Worm (Caenorhabditis elegans): Measurements from ENCODE around the gene F55G1.15.

F55G1.15 gene

DNA sequence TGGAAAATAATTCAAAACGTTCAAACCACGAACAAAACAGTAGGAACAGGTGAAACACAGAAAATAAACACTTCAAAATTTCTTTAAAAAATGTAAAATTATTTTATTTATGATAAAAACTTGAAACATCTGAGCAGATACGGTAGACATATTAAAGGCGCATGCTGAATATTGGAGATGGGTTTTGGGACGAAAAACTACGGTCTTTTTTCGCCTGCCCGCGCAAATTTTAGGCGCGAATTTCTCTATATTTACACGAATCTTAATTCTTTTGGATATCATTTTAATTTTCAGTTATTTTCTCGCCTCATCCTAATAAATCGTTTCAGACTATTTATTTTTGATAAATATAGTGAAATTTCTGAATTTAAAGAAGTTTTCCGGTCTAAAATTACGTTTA, 23.5 kb downstream of the F55G1.15 start:
- no peak for TF ChIP-seq unc-62 (GFP tag; optimal IDR thresholded peaks at IDR 0.05)

DNA sequence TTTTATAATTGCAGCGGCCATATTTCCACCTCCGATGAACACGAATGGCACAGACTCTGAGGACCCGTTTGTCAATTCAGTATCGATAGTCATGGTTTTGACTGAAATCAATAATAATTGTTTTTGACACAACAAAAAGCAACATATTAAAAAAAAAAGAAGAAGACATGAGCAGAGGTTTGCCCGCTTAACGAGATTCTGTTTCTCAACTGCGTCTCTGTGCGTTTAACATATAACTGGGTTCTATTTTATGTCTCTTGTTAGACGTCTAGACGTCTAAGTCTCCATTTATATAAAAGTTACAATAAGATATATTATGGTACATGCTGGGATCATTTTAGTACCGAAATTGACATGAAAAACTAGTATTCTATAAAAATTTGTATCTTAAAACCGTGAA, 24.0 kb downstream of the F55G1.15 start, which contains the start of gene pycr-4:
Gene pycr-4 (minus strand): TSS at position 101 of the 400 bp plus-strand sequence.
- no peak for TF ChIP-seq unc-62 (GFP tag; optimal IDR thresholded peaks at IDR 0.05)

DNA sequence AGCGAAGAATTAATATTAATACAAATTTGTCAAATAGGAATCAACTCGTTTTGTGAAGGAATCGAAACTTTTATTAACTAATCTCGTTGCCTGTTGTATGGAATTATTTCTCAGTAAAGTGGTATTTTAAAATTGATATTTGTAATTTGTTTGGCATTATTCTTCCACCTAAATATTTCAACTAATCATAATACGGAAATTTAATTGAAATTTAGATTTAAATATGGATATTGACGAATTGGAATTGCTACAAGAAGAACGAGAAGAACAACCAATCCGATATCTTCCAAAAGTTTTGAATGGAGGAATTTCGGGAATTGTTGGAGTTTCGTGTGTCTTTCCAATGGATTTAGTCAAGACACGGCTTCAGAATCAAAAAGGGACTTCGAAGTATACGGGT, 26.4 kb downstream of the F55G1.15 start, which contains the start of gene slc-25A18.2:
Gene slc-25A18.2 (plus strand): TSS at position 216 of the 400 bp plus-strand sequence.
- TF ChIP-seq unc-62 (GFP tag; optimal IDR thresholded peaks at IDR 0.05), result no peak

DNA sequence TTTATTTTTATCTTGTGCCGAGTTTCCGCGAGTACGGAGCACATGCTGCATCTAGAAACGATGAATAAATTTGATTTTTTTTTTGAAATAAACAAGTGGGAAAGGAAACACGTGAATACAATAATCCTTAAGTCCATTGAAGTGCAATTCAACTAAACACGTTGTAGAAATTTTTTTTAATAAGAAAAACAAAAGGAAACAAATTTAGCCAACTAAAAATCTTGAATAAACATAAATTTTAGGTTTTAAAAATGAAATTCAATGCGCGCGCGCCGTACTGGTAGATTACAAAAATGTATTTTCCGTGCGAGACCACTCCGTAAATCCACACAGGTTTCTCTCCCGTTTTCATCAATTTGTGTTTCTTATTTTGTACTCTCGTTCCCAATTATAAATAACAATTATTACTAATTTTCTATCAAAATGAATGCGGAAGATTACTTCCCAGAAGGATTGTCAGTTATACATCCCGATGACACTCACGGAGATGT, 28.0 kb downstream of the F55G1.15 start, which contains the start of the genes plk-3 and F55G1.6:
Gene plk-3 (minus strand): TSS at position 51 of the 491 bp plus-strand sequence.
Gene F55G1.6 (plus strand): TSS at position 359 of the 491 bp plus-strand sequence.
- TF ChIP-seq unc-62 (GFP tag; optimal IDR thresholded peaks at IDR 0.05), result no peak

DNA sequence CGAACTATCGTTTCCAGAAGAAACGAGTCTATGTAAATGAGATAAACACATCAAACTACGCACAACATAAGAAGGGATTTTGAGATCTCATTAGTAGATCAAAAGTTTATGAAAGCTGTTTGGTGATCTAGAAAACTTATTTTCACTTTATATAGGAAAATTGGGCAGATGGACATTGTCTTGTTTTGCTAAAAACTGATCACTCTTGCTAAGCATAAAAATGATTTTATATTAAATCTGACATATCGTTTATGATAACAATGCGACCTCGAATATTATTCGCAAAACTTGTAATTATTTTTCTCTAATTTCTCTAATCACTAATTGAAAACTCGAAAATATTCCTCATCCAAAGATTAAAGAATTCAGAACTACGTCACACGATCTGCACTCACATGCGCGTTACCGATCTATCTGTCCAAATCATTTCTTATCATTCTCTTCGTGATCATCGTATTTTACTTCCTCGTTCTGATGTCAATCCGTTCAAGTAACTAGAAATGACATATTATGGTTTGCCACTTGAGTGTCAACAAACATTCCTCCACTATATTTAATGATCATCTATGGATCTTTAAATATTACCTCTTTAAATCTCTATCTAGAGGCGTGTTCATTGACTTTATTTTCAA, 31.3 kb downstream of the F55G1.15 start, which contains the start of gene F55G1.7:
Gene F55G1.7 (minus strand): TSS at position 51 of the 632 bp plus-strand sequence.
- no peak for TF ChIP-seq unc-62 (GFP tag; optimal IDR thresholded peaks at IDR 0.05)

DNA sequence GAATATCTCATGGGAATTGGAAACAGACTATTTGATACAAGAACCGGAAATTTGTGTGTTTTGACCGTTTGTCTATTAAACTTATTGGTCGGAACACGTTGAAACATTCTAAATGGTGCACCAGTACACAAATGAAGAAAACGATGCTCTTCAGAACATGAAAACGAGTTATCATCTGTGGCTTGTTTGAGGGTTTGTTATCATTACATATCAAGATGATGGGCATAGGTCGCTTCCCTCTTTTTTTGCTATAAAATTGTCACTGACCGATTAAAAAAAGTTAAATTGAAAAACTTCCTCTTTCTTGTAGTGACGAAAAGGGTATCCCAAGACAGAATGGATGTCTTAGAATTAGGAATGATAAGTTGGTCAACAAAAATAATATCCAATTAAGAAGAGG, 32.6 kb downstream of the F55G1.15 start:
- no peak for TF ChIP-seq unc-62 (GFP tag; optimal IDR thresholded peaks at IDR 0.05)

DNA sequence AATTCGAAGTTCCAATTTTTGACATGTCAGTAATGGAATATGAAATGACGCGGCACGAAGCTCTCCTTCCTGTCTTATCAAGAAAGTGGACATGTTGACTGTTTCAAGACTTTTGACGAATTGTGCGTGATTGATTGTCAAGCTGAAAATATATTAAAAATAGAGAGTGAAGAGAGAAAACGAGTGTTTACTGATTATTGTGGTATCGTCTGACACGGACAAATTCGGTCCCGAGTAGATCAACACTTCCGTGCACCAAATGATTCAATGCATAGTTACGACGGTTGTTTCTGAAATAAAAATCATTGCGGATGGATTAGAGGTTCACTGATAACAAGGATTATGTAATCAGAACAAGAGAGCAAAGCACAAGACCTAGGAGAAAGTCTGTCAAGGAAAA, 34.1 kb downstream of the F55G1.15 start:
- TF ChIP-seq unc-62 (GFP tag; optimal IDR thresholded peaks at IDR 0.05), result no peak

DNA sequence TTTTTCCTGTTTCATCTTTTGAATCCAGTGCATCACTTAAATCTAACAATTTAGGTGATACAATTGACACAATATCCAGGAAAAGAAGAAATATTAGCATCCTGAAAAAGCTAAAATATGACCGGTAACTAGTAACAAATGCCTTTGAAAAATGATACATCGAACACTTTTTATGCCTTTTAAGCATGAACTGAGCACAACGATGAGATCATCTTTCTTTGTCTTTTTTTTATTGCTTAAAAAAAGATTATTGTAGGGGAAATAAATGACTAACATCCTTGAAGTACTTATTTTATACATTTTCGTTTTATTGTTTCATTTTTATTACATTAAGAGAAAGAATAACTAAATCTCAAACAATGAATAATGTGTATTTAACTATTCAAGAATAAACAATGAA, 35.4 kb downstream of the F55G1.15 start, which contains the start of gene F13B6.3:
Gene F13B6.3 (minus strand): TSS at position 101 of the 400 bp plus-strand sequence.
- no peak for TF ChIP-seq unc-62 (GFP tag; optimal IDR thresholded peaks at IDR 0.05)

DNA sequence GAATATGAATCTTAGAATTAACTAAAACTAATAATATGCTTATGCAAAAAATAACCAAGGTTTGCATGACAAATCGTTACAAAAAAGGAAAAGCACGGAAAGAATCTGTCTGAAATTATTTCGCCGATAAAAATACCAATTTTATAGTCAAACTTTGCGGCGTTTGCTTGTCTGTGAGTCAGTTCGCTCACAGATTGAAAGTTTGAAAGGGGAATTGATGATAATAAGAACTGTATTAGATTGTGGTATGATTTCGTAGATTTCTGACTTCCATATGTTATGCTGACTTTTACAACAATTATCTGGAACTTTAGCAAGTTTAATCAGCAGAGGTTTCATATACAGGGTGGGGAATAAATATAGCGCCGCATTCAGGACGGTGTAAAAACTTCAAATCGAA, 41.0 kb downstream of the F55G1.15 start, which contains the start of gene F13B6.2:
Gene F13B6.2 (minus strand): TSS at position 101 of the 400 bp plus-strand sequence.
- no peak for TF ChIP-seq unc-62 (GFP tag; optimal IDR thresholded peaks at IDR 0.05)

DNA sequence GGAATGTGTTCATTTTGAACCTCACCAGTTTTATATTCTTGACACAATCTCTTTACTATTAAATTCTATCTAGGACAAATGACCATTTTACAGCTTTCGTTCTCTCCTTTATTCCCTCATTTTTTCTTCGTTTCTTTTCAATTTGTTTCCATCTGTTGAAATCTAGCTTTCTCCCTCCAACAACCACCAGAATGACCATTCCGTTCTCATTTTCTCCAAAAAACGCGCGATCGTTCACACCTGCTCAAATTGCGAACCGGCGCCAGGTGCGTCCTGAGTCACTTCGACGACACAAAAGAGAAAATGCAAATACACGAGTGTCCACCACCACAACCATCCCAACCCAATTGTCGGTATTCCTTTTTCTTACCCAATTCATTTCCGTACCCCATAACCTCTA, 45.0 kb downstream of the F55G1.15 start, which contains the start of gene F13B6.1:
Gene F13B6.1 (plus strand): TSS at position 301 of the 400 bp plus-strand sequence.
- no peak for TF ChIP-seq unc-62 (GFP tag; optimal IDR thresholded peaks at IDR 0.05)

DNA sequence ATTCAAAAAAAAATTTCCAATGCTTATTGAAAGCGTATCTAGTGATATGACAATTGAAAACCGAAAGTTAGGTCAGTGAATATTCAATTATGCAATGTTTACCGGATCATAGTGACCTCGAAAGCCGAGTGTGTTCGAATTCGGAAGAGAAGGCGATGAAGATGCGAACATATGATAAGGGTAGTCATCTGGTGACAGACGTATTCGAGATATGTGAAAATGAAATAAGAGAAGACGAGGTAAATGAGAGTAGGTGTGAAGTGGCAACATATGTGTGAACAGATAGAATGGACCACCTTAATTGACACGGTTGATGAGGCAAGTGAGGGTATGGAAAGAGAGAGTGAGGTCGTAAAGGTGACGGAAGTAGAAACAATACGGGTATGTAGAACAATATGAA, 46.3 kb downstream of the F55G1.15 start:
- no peak for TF ChIP-seq unc-62 (GFP tag; optimal IDR thresholded peaks at IDR 0.05)

DNA sequence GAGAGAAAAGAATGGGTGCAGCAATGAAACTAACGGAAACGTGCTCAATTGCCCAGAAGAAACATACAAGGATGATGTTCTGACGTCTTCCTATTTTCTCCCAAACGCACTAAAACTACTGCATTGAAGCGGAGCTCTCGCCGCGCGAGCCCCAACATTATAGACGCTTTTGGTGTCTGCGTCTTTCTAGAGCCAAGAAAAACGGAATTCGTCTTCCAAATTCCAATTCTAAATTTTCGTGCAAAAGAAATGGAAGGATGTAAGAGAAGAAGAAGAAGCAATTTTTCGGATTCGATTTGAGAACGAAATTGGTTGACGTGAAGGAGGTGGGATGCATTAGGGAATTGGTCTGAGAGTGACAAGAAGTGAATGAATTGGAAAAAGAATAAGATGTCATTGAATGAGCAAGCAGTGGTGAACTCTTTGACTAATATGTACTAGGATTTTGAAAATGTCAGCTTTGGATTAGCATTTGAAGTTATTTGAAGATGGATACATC, 47.5 kb downstream of the F55G1.15 start:
- no peak for TF ChIP-seq unc-62 (GFP tag; optimal IDR thresholded peaks at IDR 0.05)

DNA sequence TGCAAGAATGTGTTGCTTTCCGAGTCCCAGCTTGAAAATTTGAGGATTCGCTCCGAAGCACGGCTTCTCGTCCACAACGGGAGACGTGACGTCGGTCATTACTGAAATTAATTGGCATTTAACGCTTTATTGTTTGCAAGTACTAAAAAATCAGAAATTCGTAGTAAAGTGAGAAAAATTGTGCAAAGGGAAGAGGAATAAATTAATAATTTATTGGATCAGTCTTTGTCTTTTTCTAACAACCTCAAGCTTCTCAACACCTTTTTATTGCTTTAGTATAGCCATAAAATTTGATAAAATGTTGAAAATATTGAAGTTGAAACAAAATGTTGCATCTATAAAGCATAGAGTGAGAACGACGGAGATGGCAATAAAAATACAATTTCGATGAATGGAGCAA, 49.9 kb downstream of the F55G1.15 start, which contains the start of gene tes-1:
Gene tes-1 (minus strand): TSS at position 101 of the 400 bp plus-strand sequence.
- no peak for TF ChIP-seq unc-62 (GFP tag; optimal IDR thresholded peaks at IDR 0.05)
